Worm (Caenorhabditis elegans): Measurements from ENCODE around the gene srlf-7.

Gene srlf-7

DNA sequence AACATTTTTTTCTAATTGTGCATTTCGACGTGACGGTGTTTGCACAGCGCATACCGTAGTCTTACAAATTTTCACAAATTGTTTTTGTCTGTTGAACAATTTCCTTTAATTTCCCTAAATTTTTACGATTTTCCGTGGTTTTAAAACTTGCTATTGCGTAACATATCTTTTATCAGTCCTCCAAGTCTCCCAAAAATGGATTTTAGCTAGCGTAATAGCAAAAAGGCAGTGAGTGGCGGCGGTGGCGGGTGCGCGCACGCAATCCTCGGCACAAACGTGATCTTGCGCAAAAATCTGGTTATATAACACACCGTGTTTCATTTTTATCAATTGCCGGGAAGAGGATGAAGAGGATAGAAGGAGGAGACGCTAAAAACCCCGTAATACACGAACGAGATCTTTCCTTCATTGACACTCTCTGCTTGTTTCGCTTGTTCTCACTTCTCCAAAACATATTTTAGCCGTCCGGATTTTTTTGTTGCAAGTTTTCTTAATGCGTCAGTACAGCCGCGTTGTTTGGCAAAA is 47.2 kb downstream of the srlf-7 start:
- TF ChIP-seq nhr-21 (tag; optimal IDR thresholded peaks at IDR 0.05) (peak; percentile 47), lsy-2 (tag; optimal IDR thresholded peaks at IDR 0.05) (peak in 1 of 2 experiments; percentile 15), mdl-1 (tag; optimal IDR thresholded peaks at IDR 0.05) (no peak)

DNA sequence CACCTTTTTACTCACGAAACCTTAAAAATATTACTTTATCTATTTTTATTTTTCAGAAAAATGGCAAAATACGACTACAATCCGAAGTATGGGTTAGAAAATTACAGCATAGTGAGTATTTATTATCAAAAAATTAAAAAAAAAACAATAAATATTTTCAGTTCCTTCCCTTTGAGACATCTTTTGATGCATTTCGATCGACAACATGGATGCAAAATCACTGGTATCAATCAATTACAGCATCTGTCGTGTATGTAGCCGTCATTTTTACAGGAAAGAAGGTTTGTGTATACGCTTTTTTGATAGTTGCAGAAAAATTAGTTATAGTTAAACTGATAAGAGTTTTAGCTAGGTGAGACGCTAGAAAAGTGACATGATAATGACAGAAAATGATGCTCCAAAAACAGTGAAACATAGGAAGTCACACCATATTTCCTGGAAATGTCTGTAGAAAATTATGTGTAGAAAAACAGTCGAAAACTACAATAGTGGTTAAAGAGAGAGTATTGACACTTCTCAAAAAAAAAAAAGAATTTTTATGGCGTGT is 48.7 kb downstream of the srlf-7 start, which contains the start of gene elo-3:
Gene elo-3, plus strand, starts transcription at position 51 of the 547 bp plus-strand sequence.
- no peak for TF ChIP-seq mab-5 (tag; optimal IDR thresholded peaks at IDR 0.05)
- TF ChIP-seq fos-1 (tag; optimal IDR thresholded peaks at IDR 0.05), result peak; percentile 61
